Worm (Caenorhabditis elegans) whole organism, L3 larva: ENCODE results near the gene C09G5.14.

Source experiments
- aly-2 ChIP-seq: fragments of 150-350 bp; optimal IDR thresholded peaks from 2 replicates; lab custom pipeline; 2014; ENCODE audit warnings: missing biosample characterization, missing genetic modification characterization
- ama-1 ChIP-seq: fragments of 150-350 bp; optimal IDR thresholded peaks from 2 replicates; lab custom pipeline; 2018
- ceh-16 ChIP-seq: sonication (generic microtip); optimal IDR thresholded peaks from 2 replicates; lab custom pipeline; 2017; ENCODE audit warnings: missing biosample characterization, missing genetic modification characterization
- ceh-82 ChIP-seq: fragments of 150-350 bp; optimal IDR thresholded peaks from 2 replicates; lab custom pipeline; 2014; ENCODE audit warnings: missing biosample characterization, missing genetic modification characterization
- ceh-9 ChIP-seq: sonication (generic microtip); optimal IDR thresholded peaks from 2 replicates; lab custom pipeline; 2018; ENCODE audit warnings: missing biosample characterization, missing genetic modification characterization
- daf-12 ChIP-seq: fragments of 150-350 bp; optimal IDR thresholded peaks from 2 replicates; lab custom pipeline; 2014; ENCODE audit warnings: missing biosample characterization, missing genetic modification reagents, missing genetic modification characterization
- egl-27 ChIP-seq: sonication (generic microtip); optimal IDR thresholded peaks from 4 replicates; lab custom pipeline; 2017; ENCODE audit warnings: missing biosample characterization, missing genetic modification reagents, missing genetic modification characterization
- egl-5 ChIP-seq: fragments of 150-350 bp; optimal IDR thresholded peaks from 2 replicates; lab custom pipeline; 2017; ENCODE audit warnings: missing biosample characterization, missing genetic modification reagents, missing genetic modification characterization, inconsistent platforms
- elt-2 ChIP-seq: sonication (generic microtip); optimal IDR thresholded peaks from 2 replicates; lab custom pipeline; 2016; ENCODE audit warnings: missing genetic modification reagents, mild to moderate bottlenecking, missing genetic modification characterization, missing compliant biosample characterization
- elt-3 ChIP-seq, 3 experiments: fragments of 150-350 bp in 1 of 3; sonication (generic microtip) in 2 of 3; optimal IDR thresholded peaks; 2 replicates in 2 of 3; 4 replicates in 1 of 3; lab custom pipeline; 2014 to 2017; ENCODE audit warnings: missing biosample characterization in 3 of 3, missing genetic modification characterization in 3 of 3
- eor-1 ChIP-seq, 2 experiments: fragments of 150-350 bp; optimal IDR thresholded peaks; 2 replicates each; lab custom pipeline; 2014 to 2018; ENCODE audit warnings: missing biosample characterization in 2 of 2, missing genetic modification characterization in 2 of 2
- fkh-10 ChIP-seq: sonication (generic microtip); optimal IDR thresholded peaks from 2 replicates; lab custom pipeline; 2017; ENCODE audit warnings: missing biosample characterization, missing genetic modification reagents, missing genetic modification characterization
- fos-1 ChIP-seq: fragments of 150-350 bp; optimal IDR thresholded peaks from 2 replicates; lab custom pipeline; 2014; ENCODE audit warnings: missing biosample characterization, missing genetic modification characterization
- hmg-11 ChIP-seq: sonication (generic microtip); optimal IDR thresholded peaks from 2 replicates; lab custom pipeline; 2016; ENCODE audit warnings: missing genetic modification characterization, missing compliant biosample characterization
- jun-1 ChIP-seq: fragments of 150-350 bp; optimal IDR thresholded peaks from 2 replicates; lab custom pipeline; 2014; ENCODE audit warnings: missing biosample characterization, missing genetic modification reagents, missing genetic modification characterization
- lsy-12 ChIP-seq: sonication (generic microtip); optimal IDR thresholded peaks from 2 replicates; lab custom pipeline; 2016; ENCODE audit warnings: mild to moderate bottlenecking, missing genetic modification characterization, missing compliant biosample characterization
- mdl-1 ChIP-seq: fragments of 150-350 bp; optimal IDR thresholded peaks from 2 replicates; lab custom pipeline; 2014; ENCODE audit warnings: missing biosample characterization, missing genetic modification characterization
- mml-1 ChIP-seq: fragments of 150-350 bp; sonication (generic microtip); optimal IDR thresholded peaks from 3 replicates; lab custom pipeline; 2014; ENCODE audit warnings: missing biosample characterization, missing genetic modification characterization
- nhr-11 ChIP-seq: fragments of 150-350 bp; optimal IDR thresholded peaks from 2 replicates; lab custom pipeline; 2014; ENCODE audit warnings: missing biosample characterization, missing genetic modification characterization
- nhr-23 ChIP-seq: fragments of 150-350 bp; optimal IDR thresholded peaks from 2 replicates; lab custom pipeline; 2014; ENCODE audit warnings: missing biosample characterization, missing genetic modification reagents, missing genetic modification characterization
- nhr-25 ChIP-seq: sonication (generic microtip); optimal IDR thresholded peaks from 2 replicates; lab custom pipeline; 2017; ENCODE audit warnings: missing biosample characterization, missing genetic modification characterization
- nhr-28 ChIP-seq: fragments of 150-350 bp; optimal IDR thresholded peaks from 2 replicates; lab custom pipeline; 2014; ENCODE audit warnings: missing biosample characterization, missing genetic modification characterization
- nhr-43 ChIP-seq: sonication (generic microtip); optimal IDR thresholded peaks from 2 replicates; lab custom pipeline; 2016; ENCODE audit warnings: mild to moderate bottlenecking, missing genetic modification characterization, missing compliant biosample characterization; ENCODE audit not compliant: poor library complexity, severe bottlenecking
- nhr-76 ChIP-seq: fragments of 150-350 bp; sonication (generic microtip); optimal IDR thresholded peaks from 5 replicates; lab custom pipeline; 2014; ENCODE audit warnings: missing biosample characterization, missing genetic modification characterization
- sea-2 ChIP-seq: fragments of 150-350 bp; sonication (generic microtip); optimal IDR thresholded peaks from 4 replicates; lab custom pipeline; 2014; ENCODE audit warnings: missing biosample characterization, missing genetic modification reagents, missing genetic modification characterization
- skn-1 ChIP-seq: fragments of 150-350 bp; optimal IDR thresholded peaks from 2 replicates; lab custom pipeline; 2014; ENCODE audit warnings: missing biosample characterization, missing genetic modification characterization
- snpc-4 ChIP-seq: fragments of 150-350 bp; optimal IDR thresholded peaks from 2 replicates; lab custom pipeline; 2014; ENCODE audit warnings: missing biosample characterization, missing genetic modification characterization
- tbx-2 ChIP-seq: sonication (generic microtip); optimal IDR thresholded peaks from 2 replicates; lab custom pipeline; 2016; ENCODE audit warnings: mild to moderate bottlenecking, missing genetic modification characterization, missing compliant biosample characterization
- unc-39 ChIP-seq: sonication (generic microtip); optimal IDR thresholded peaks from 4 replicates; lab custom pipeline; 2017; ENCODE audit warnings: missing biosample characterization, missing genetic modification characterization
- unc-62 ChIP-seq: fragments of 150-350 bp; sonication (generic microtip); optimal IDR thresholded peaks from 4 replicates; lab custom pipeline; 2014; ENCODE audit warnings: missing biosample characterization, missing genetic modification reagents, missing genetic modification characterization
- ztf-4 ChIP-seq: fragments of 150-350 bp; optimal IDR thresholded peaks from 2 replicates; lab custom pipeline; 2014; ENCODE audit warnings: missing biosample characterization, missing genetic modification characterization

C09G5.14 gene

DNA sequence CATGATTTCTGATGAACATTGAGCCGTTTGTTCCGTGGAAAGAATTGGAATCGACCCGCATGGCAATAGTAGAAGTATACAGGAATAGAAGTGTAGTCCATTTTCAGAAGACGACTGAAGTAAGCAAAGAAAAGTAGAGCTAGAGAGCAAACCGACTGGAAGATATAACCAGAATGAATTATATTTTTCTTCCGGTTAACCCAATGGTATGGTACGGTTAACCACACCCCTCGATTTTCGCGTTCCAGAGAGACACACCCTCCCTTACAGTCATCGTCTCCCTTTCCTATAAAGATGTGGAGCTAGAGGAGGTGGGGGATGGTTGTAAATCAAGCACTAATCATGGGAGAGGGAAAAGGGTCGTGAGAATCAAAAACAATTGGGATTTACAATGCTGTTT is at the start of gene C09G5.14:
Gene C09G5.14, minus strand, starts transcription at position 101 of the 400 bp plus-strand sequence.
- no peak for TF ChIP-seq snpc-4 (tag; lab: Kevin White, UChicago)
- no peak for TF ChIP-seq aly-2 (tag; lab: Kevin White, UChicago)
- TF ChIP-seq fos-1 (tag; lab: Kevin White, UChicago) = no peak
- TF ChIP-seq egl-5 (tag; lab: Kevin White, UChicago) = no peak
- TF ChIP-seq elt-2 = no peak
- no peak for TF ChIP-seq egl-27 (tag; lab: Kevin White, UChicago)
- no peak for TF ChIP-seq nhr-43
- no peak for TF ChIP-seq nhr-11 (tag; lab: Kevin White, UChicago)
- no peak for TF ChIP-seq tbx-2 (tag; lab: Kevin White, UChicago)
- TF ChIP-seq unc-62 (GFP tag; lab: Kevin White, UChicago) = no peak
- no peak for TF ChIP-seq nhr-28 (tag; lab: Kevin White, UChicago)
- TF ChIP-seq ztf-4 (tag; lab: Kevin White, UChicago) = no peak
- TF ChIP-seq nhr-25 (tag; lab: Kevin White, UChicago) = no peak

DNA sequence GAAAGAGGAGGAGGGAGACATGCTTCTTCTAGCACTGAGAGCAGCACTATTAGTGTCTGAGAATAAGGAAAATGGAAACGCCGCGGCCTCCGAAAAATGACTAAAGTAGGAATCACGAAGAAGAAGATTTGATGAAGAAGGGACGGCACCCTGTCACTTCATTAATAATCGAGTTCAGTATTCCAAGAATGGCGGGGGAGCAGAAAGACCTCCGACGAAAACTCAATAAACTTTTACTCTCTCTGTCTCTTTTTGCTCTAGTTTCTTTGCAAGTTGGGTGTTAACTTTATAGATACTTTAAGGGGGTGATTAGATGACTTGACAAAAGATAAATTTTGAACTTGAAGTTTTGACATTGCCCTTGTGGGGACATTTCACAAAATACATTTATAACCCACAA is 46.3 kb upstream of the C09G5.14 start:
- peak; percentile 79 for TF ChIP-seq fkh-10 (GFP tag; lab: Kevin White, UChicago)
- TF ChIP-seq fos-1 (tag; lab: Kevin White, UChicago) = no peak
- TF ChIP-seq, all 47 proteins: peak for 1

DNA sequence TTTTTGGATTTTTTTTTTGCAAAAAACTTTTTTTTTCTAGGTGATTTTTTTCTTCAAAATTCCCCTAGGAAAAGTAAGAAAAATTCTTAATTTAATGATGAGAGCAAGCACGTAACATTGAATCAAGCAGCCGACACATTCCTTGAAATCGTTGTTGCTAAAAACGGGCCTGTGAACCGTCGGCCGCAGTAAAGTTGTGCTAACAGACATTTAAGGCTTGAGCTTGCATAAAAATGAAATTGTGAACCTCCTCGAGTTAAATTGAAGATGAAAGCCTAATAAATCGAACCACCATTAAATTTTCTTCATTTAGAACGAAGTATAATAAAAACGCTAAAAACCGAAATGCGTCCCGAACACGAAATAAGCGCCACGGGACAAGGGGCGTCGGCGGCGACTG is 45.0 kb upstream of the C09G5.14 start:
- TF ChIP-seq eor-1 (tag; optimal IDR thresholded peaks at IDR 0.05; lab: Kevin White, UChicago) (no peak), jun-1 (tag; lab: Kevin White, UChicago) (no peak), nhr-11 (tag; lab: Kevin White, UChicago) (no peak), nhr-28 (tag; lab: Kevin White, UChicago) (no peak), ztf-4 (tag; lab: Kevin White, UChicago) (no peak), ceh-9 (tag; lab: Kevin White, UChicago) (no peak), fos-1 (tag; lab: Kevin White, UChicago) (no peak), fkh-10 (GFP tag; lab: Kevin White, UChicago) (no peak), ama-1 (no peak), tbx-2 (tag; lab: Kevin White, UChicago) (no peak), mml-1 (no peak), ceh-16 (no peak), skn-1 (tag; lab: Kevin White, UChicago) (no peak)

ce11 chrII:10766773-10767172 is 43.8 kb upstream of the C09G5.14 start:
- TF ChIP-seq ztf-4 (tag; lab: Kevin White, UChicago) (no peak), eor-1 (tag; optimal IDR thresholded peaks at IDR 0.05; lab: Kevin White, UChicago) (no peak), unc-39 (no peak), nhr-25 (tag; lab: Kevin White, UChicago) (no peak), ama-1 (no peak), fos-1 (tag; lab: Kevin White, UChicago) (no peak), lsy-12 (tag; lab: Kevin White, UChicago) (no peak), daf-12 (tag; lab: Kevin White, UChicago) (no peak), fkh-10 (GFP tag; lab: Kevin White, UChicago) (no peak), ceh-9 (tag; lab: Kevin White, UChicago) (no peak), egl-27 (tag; lab: Kevin White, UChicago) (no peak), ceh-82 (no peak)
- TF ChIP-seq, all 47 proteins: peak for 0

DNA sequence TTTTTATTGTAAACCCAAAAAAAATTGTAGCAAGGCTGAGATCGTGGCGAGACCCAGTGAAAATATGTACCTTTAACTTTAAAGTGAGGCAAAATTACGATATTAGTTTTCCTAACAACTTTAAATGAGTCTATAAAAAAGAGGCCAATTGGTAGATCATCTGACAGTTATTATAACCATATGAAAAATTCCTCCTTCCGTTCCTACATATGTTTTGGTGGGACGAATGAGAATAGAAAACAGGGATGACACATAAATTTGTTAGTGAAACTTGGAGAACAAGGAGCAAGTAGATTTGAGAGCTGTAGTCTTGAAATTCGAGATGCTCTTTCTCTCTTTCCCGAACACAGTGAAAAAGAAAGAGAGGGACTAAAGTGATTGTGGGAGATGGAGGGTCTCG is 42.3 kb upstream of the C09G5.14 start:
- no peak for TF ChIP-seq fos-1 (tag; lab: Kevin White, UChicago)
- no peak for TF ChIP-seq ceh-9 (tag; lab: Kevin White, UChicago)
- TF ChIP-seq nhr-76 (tag; lab: Kevin White, UChicago) = no peak
- no peak for TF ChIP-seq nhr-43
- TF ChIP-seq fkh-10 (GFP tag; lab: Kevin White, UChicago) = no peak
- no peak for TF ChIP-seq eor-1 (tag; optimal IDR thresholded peaks at IDR 0.05; lab: Kevin White, UChicago)
- no peak for TF ChIP-seq unc-62 (GFP tag; lab: Kevin White, UChicago)
- no peak for TF ChIP-seq nhr-23 (tag; lab: Kevin White, UChicago)
- TF ChIP-seq mdl-1 = no peak
- TF ChIP-seq elt-3 (tag; optimal IDR thresholded peaks at IDR 0.05; lab: Kevin White, UChicago) = no peak

ce11 chrII:10761653-10762052 is 38.7 kb upstream of the C09G5.14 start:
- no peak for TF ChIP-seq sea-2 (GFP tag; lab: Kevin White, UChicago)
- TF ChIP-seq snpc-4 (tag; lab: Kevin White, UChicago) = peak; percentile 25
- TF ChIP-seq hmg-11 (tag; lab: Kevin White, UChicago) = peak; percentile 2
- no peak for TF ChIP-seq ceh-9 (tag; lab: Kevin White, UChicago)
